Worm (Caenorhabditis elegans) whole organism, mixed stage, embryonic: ENCODE results near the gene K11H12.10.

Experiments used
- M03D4.4 ChIP-seq: sonication (generic microtip); optimal IDR thresholded peaks from 2 replicates; lab custom pipeline; 2017; ENCODE audit warnings: mild to moderate bottlenecking, missing genetic modification characterization, missing compliant biosample characterization
- bed-3 ChIP-seq: fragments of 200-800 bp; sonication (Bioruptor generic); optimal IDR thresholded peaks from 3 replicates; lab custom pipeline; 2018; ENCODE audit warnings: mild to moderate bottlenecking, missing genetic modification characterization, moderate library complexity, missing compliant biosample characterization
- ceh-39 ChIP-seq: fragments of 150-350 bp; optimal IDR thresholded peaks from 2 replicates; lab custom pipeline; 2014; ENCODE audit warnings: missing biosample characterization, missing genetic modification characterization
- ceh-43 ChIP-seq: fragments of 200-800 bp; sonication (Bioruptor generic); optimal IDR thresholded peaks from 2 replicates; lab custom pipeline; 2018; ENCODE audit warnings: mild to moderate bottlenecking, missing genetic modification characterization, moderate library complexity, missing compliant biosample characterization
- ceh-83 ChIP-seq: fragments of 200-800 bp; sonication (Bioruptor generic); optimal IDR thresholded peaks from 2 replicates; lab custom pipeline; 2018; ENCODE audit warnings: mild to moderate bottlenecking, missing genetic modification characterization, missing compliant biosample characterization
- cnd-1 ChIP-seq: fragments of 200-800 bp; sonication (Bioruptor generic); optimal IDR thresholded peaks from 2 replicates; lab custom pipeline; 2018; ENCODE audit warnings: mild to moderate bottlenecking, missing genetic modification characterization, missing compliant biosample characterization
- drap-1 ChIP-seq: fragments of 200-800 bp; sonication (Bioruptor generic); optimal IDR thresholded peaks from 3 replicates; lab custom pipeline; 2018; ENCODE audit warnings: mild to moderate bottlenecking, missing genetic modification characterization, missing compliant biosample characterization
- elt-1 ChIP-seq: sonication (generic microtip); optimal IDR thresholded peaks from 2 replicates; lab custom pipeline; 2017; ENCODE audit warnings: missing genetic modification characterization, mild to moderate bottlenecking, missing compliant biosample characterization, antibody characterized with exemption, moderate library complexity, borderline replicate concordance; ENCODE audit not compliant: insufficient read depth
- elt-3 ChIP-seq: fragments of 150-350 bp; optimal IDR thresholded peaks from 2 replicates; lab custom pipeline; 2014; ENCODE audit warnings: missing biosample characterization, missing genetic modification characterization
- flh-1 ChIP-seq: fragments of 200-800 bp; sonication (Bioruptor generic); optimal IDR thresholded peaks from 2 replicates; lab custom pipeline; 2018; ENCODE audit warnings: mild to moderate bottlenecking, missing genetic modification characterization, moderate library complexity, missing compliant biosample characterization
- ham-2 ChIP-seq: fragments of 200-800 bp; sonication (Bioruptor generic); optimal IDR thresholded peaks from 2 replicates; lab custom pipeline; 2018; ENCODE audit warnings: mild to moderate bottlenecking, missing genetic modification characterization, missing compliant biosample characterization
- hlh-1 ChIP-seq: fragments of 150-350 bp; optimal IDR thresholded peaks from 2 replicates; lab custom pipeline; 2014; ENCODE audit warnings: missing biosample characterization, missing genetic modification reagents, missing genetic modification characterization
- lin-13 ChIP-seq: fragments of 150-350 bp; optimal IDR thresholded peaks from 2 replicates; lab custom pipeline; 2014; ENCODE audit warnings: missing biosample characterization, missing genetic modification characterization
- lin-32 ChIP-seq: fragments of 200-800 bp; sonication (Bioruptor generic); optimal IDR thresholded peaks from 2 replicates; lab custom pipeline; 2018; ENCODE audit warnings: mild to moderate bottlenecking, missing genetic modification characterization, missing compliant biosample characterization
- lsy-2 ChIP-seq: fragments of 150-350 bp; optimal IDR thresholded peaks from 2 replicates; lab custom pipeline; 2014; ENCODE audit warnings: missing biosample characterization, missing genetic modification characterization
- mab-5 ChIP-seq: fragments of 150-350 bp; optimal IDR thresholded peaks from 2 replicates; lab custom pipeline; 2014; ENCODE audit warnings: missing biosample characterization, missing genetic modification characterization
- mep-1 ChIP-seq: fragments of 150-350 bp; optimal IDR thresholded peaks from 2 replicates; lab custom pipeline; 2017; ENCODE audit warnings: missing biosample characterization, missing genetic modification reagents, missing genetic modification characterization, inconsistent platforms
- mls-2 ChIP-seq: sonication (generic microtip); optimal IDR thresholded peaks from 2 replicates; lab custom pipeline; 2016; ENCODE audit warnings: mild to moderate bottlenecking, missing genetic modification characterization, moderate library complexity, missing compliant biosample characterization
- nhr-12 ChIP-seq: fragments of 150-350 bp; optimal IDR thresholded peaks from 2 replicates; lab custom pipeline; 2014; ENCODE audit warnings: missing biosample characterization, missing genetic modification characterization
- nhr-2 ChIP-seq: fragments of 150-350 bp; optimal IDR thresholded peaks from 2 replicates; lab custom pipeline; 2014; ENCODE audit warnings: missing biosample characterization, missing genetic modification characterization
- nhr-237 ChIP-seq: fragments of 150-350 bp; optimal IDR thresholded peaks from 2 replicates; lab custom pipeline; 2014; ENCODE audit warnings: missing biosample characterization, missing genetic modification characterization
- nhr-28 ChIP-seq: fragments of 150-350 bp; optimal IDR thresholded peaks from 2 replicates; lab custom pipeline; 2014; ENCODE audit warnings: missing biosample characterization, missing genetic modification characterization
- nhr-76 ChIP-seq: sonication (generic microtip); optimal IDR thresholded peaks from 2 replicates; lab custom pipeline; 2017; ENCODE audit warnings: missing biosample characterization, missing genetic modification characterization
- pha-4 ChIP-seq: fragments of 150-350 bp; optimal IDR thresholded peaks from 2 replicates; lab custom pipeline; 2018; ENCODE audit warnings: missing biosample characterization, missing genetic modification reagents, missing genetic modification characterization
- sem-2 ChIP-seq: fragments of 200-800 bp; sonication (Bioruptor generic); optimal IDR thresholded peaks from 2 replicates; lab custom pipeline; 2018; ENCODE audit warnings: mild to moderate bottlenecking, missing genetic modification characterization, missing compliant biosample characterization
- snpc-4 ChIP-seq: fragments of 150-350 bp; optimal IDR thresholded peaks from 2 replicates; lab custom pipeline; 2014; ENCODE audit warnings: missing biosample characterization, missing genetic modification characterization
- sptf-1 ChIP-seq: sonication (generic microtip); optimal IDR thresholded peaks from 2 replicates; lab custom pipeline; 2017; ENCODE audit warnings: mild to moderate bottlenecking, missing genetic modification characterization, moderate library complexity, missing compliant biosample characterization
- tbx-8 ChIP-seq: fragments of 200-800 bp; sonication (Bioruptor generic); optimal IDR thresholded peaks from 2 replicates; lab custom pipeline; 2018; ENCODE audit warnings: mild to moderate bottlenecking, missing genetic modification characterization, moderate library complexity, missing compliant biosample characterization
- unc-120 ChIP-seq: sonication (generic microtip); optimal IDR thresholded peaks from 2 replicates; lab custom pipeline; 2017; ENCODE audit warnings: missing genetic modification characterization, missing compliant biosample characterization; ENCODE audit not compliant: poor library complexity, severe bottlenecking
- unc-39 ChIP-seq: fragments of 150-350 bp; optimal IDR thresholded peaks from 2 replicates; lab custom pipeline; 2014; ENCODE audit warnings: missing biosample characterization, missing genetic modification characterization
- unc-62 ChIP-seq: fragments of 150-350 bp; optimal IDR thresholded peaks from 2 replicates; lab custom pipeline; 2014; ENCODE audit warnings: missing biosample characterization, missing genetic modification reagents, missing genetic modification characterization
- zip-8 ChIP-seq: fragments of 150-350 bp; optimal IDR thresholded peaks from 2 replicates; lab custom pipeline; 2014; ENCODE audit warnings: missing biosample characterization, missing genetic modification characterization
- ztf-11 ChIP-seq: fragments of 150-350 bp; optimal IDR thresholded peaks from 2 replicates; lab custom pipeline; 2014; ENCODE audit warnings: missing biosample characterization, missing genetic modification characterization

The K11H12.10 gene

DNA sequence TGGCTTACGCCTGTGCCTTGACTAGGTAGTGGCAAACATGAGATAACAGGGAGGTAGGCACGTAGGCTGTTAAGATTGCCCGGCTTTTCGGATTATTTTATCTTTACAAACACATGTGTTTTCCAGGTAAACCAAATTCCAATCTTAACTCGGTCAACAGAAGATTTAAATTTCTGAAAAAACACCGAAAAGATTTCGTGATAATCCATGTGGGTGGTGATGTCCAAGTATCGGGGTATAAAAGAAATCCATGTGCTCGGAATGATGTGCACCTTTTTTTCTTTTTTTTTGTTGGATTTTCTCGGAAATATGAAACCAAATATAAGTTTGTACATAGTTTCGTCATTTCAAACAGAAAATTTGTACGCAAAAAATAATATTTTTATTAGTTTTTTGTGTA, 32.4 kb upstream of the K11H12.10 start:
- no peak for TF ChIP-seq pha-4 (tag; lab: Kevin White, UChicago)
- no peak for TF ChIP-seq ztf-11 (tag; lab: Kevin White, UChicago)
- TF ChIP-seq lsy-2: no peak
- no peak for TF ChIP-seq sptf-1 (tag; lab: Kevin White, UChicago)
- no peak for TF ChIP-seq lin-13 (tag; lab: Kevin White, UChicago)
- no peak for TF ChIP-seq tbx-8
- TF ChIP-seq sem-2 (GFP tag; lab: Kevin White, UChicago): no peak
- TF ChIP-seq mls-2: no peak
- no peak for TF ChIP-seq unc-62 (GFP tag; lab: Kevin White, UChicago)
- TF ChIP-seq unc-120: no peak
- no peak for TF ChIP-seq M03D4.4 (tag; lab: Kevin White, UChicago)
- TF ChIP-seq unc-39: no peak
- TF ChIP-seq elt-1 (tag; lab: Kevin White, UChicago): no peak
- no peak for TF ChIP-seq elt-3 (tag; lab: Kevin White, UChicago)

- TF ChIP-seq unc-120 (no peak), nhr-28 (no peak), unc-62 (GFP tag; lab: Kevin White, UChicago) (no peak), unc-39 (no peak), nhr-237 (tag; lab: Kevin White, UChicago) (no peak), lin-32 (no peak), tbx-8 (no peak), elt-1 (tag; lab: Kevin White, UChicago) (no peak), nhr-76 (tag; lab: Kevin White, UChicago) (no peak), mep-1 (tag; lab: Kevin White, UChicago) (no peak), sptf-1 (tag; lab: Kevin White, UChicago) (no peak), mls-2 (no peak), sem-2 (GFP tag; lab: Kevin White, UChicago) (no peak), nhr-2 (tag; lab: Kevin White, UChicago) (no peak), ceh-83 (no peak), ham-2 (GFP tag; lab: Kevin White, UChicago) (no peak)
These were observed 27.5 kb upstream of the K11H12.10 start for ce11 chrIV:648362-648761.

- TF ChIP-seq nhr-12 (tag; lab: Kevin White, UChicago): no peak
- no peak for TF ChIP-seq drap-1 (GFP tag; lab: Kevin White, UChicago)
- TF ChIP-seq, all 35 proteins: peak for 0
These were observed 26.5 kb upstream of the K11H12.10 start, which contains the start of gene K11H12.9 for ce11 chrIV:649365-649764. Gene K11H12.9, plus strand, starts transcription at chrIV:649665.

DNA sequence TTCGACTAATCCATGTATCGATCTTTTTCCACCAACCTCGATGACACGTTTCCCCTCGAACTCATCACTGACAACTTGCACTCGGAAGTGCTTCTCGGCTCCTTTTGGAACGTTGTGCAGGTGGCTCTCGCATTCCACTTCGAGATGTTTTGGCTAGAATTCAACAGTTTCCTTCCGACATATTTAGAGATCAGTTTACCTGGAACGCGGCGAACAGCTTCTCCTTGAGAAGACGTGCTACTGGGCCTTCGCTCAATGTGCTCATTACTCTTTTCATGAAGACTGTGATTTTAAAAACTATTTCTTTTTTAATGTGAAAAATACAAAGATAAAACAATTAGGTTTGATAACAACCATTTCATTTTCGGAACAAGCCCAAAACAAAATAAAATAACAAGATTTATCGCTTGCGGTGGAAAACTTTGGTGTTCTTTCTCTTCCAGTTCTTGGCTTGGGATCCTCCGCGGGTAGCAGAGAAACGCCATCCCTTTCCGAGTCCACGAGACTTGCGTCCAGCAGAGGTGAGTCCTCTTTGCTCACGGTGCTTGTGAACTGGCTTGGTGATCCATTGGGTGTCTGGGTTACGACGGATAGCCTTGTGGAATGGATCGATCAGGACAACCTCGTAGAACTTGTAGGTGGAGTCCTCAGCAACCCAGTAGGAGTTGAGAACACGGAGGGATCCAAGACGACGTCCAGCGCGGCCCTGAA, 22.6 kb upstream of the K11H12.10 start, which contains the start of gene K11H12.1:
Gene K11H12.1, minus strand, starts transcription at position 284 of the 711 bp plus-strand sequence.
- TF ChIP-seq drap-1 (GFP tag; lab: Kevin White, UChicago) (no peak), nhr-76 (tag; lab: Kevin White, UChicago) (no peak), nhr-237 (tag; lab: Kevin White, UChicago) (no peak), cnd-1 (tag; lab: Kevin White, UChicago) (no peak), ztf-11 (tag; lab: Kevin White, UChicago) (no peak), hlh-1 (tag; lab: Kevin White, UChicago) (no peak), mep-1 (tag; lab: Kevin White, UChicago) (no peak), ceh-83 (no peak), ceh-39 (tag; lab: Kevin White, UChicago) (no peak), ceh-43 (GFP tag; lab: Kevin White, UChicago) (no peak)

ce11 chrIV:654526-655440, 21.1 kb upstream of the K11H12.10 start, which contains the start of the genes rpl-15 and K11H12.8:
Gene rpl-15, minus strand, starts transcription at chrIV:654576.
Gene K11H12.8, plus strand, starts transcription at chrIV:655390.
- TF ChIP-seq mab-5: peak; percentile 86
- TF ChIP-seq ceh-43 (GFP tag; lab: Kevin White, UChicago): peak; percentile 93
- TF ChIP-seq M03D4.4 (tag; lab: Kevin White, UChicago): peak; percentile 97
- no peak for TF ChIP-seq snpc-4 (tag; lab: Kevin White, UChicago)
- TF ChIP-seq zip-8 (tag; lab: Kevin White, UChicago): no peak
- TF ChIP-seq nhr-12 (tag; lab: Kevin White, UChicago): peak; percentile 76
- TF ChIP-seq bed-3: peak; percentile 73
- peak; percentile 98 for TF ChIP-seq sptf-1 (tag; lab: Kevin White, UChicago)
- TF ChIP-seq ztf-11 (tag; lab: Kevin White, UChicago): peak; percentile 92
- peak; percentile 83 for TF ChIP-seq elt-3 (tag; lab: Kevin White, UChicago)
- TF ChIP-seq nhr-76 (tag; lab: Kevin White, UChicago): no peak
- peak; percentile 94 for TF ChIP-seq unc-120
- TF ChIP-seq lsy-2: peak; percentile 100
- peak; percentile 78 for TF ChIP-seq nhr-28
- TF ChIP-seq pha-4 (tag; lab: Kevin White, UChicago): peak; percentile 100
- TF ChIP-seq ceh-39 (tag; lab: Kevin White, UChicago): peak; percentile 96
- TF ChIP-seq mep-1 (tag; lab: Kevin White, UChicago): peak; percentile 100
- peak; percentile 94 for TF ChIP-seq tbx-8
- TF ChIP-seq mls-2: peak; percentile 95
- peak; percentile 62 for TF ChIP-seq nhr-2 (tag; lab: Kevin White, UChicago)
- peak; percentile 62 for TF ChIP-seq flh-1 (GFP tag; lab: Kevin White, UChicago)
- peak; percentile 62 for TF ChIP-seq unc-39
- peak; percentile 100 for TF ChIP-seq lin-13 (tag; lab: Kevin White, UChicago)
- peak; percentile 74 for TF ChIP-seq elt-1 (tag; lab: Kevin White, UChicago)
- TF ChIP-seq ceh-83: peak; percentile 93
- peak; percentile 90 for TF ChIP-seq hlh-1 (tag; lab: Kevin White, UChicago)
- TF ChIP-seq unc-62 (GFP tag; lab: Kevin White, UChicago): peak; percentile 93
